Worm (Caenorhabditis elegans) whole organism, young adult: ENCODE results near the gene Y82E9BR.6.

ENCODE experiments used
- B0035.1 ChIP-seq: sonication (generic microtip); optimal IDR thresholded peaks from 2 replicates; lab custom pipeline; 2016; ENCODE audit warnings: missing genetic modification characterization, mild to moderate bottlenecking, missing compliant biosample characterization, missing genotype, missing genetic modification reagents
- B0336.3 ChIP-seq: fragments of 200-800 bp; sonication (Bioruptor generic); IDR thresholded peaks from 2 replicates; pipeline ENCODE4 v1.3.6; 2022; ENCODE audit warnings: missing genetic modification characterization, missing compliant biosample characterization
- C17E4.6 ChIP-seq: fragments of 200-800 bp; sonication (Bioruptor generic); IDR thresholded peaks from 2 replicates; pipeline ENCODE4 v1.3.6; 2022; ENCODE audit warnings: missing genetic modification reagents, missing genetic modification characterization, missing compliant biosample characterization
- F10E7.11 ChIP-seq: sonication (generic microtip); optimal IDR thresholded peaks from 2 replicates; lab custom pipeline; 2017; ENCODE audit warnings: mild to moderate bottlenecking, missing genetic modification characterization, moderate library complexity, missing compliant biosample characterization
- F23B12.7 ChIP-seq: sonication (generic microtip); optimal IDR thresholded peaks from 2 replicates; lab custom pipeline; 2017; ENCODE audit warnings: missing genetic modification characterization, mild to moderate bottlenecking, missing compliant biosample characterization, antibody characterized with exemption, moderate library complexity; ENCODE audit not compliant: insufficient read depth
- F33H1.4 ChIP-seq: fragments of 200-800 bp; sonication (Bioruptor generic); IDR thresholded peaks from 2 replicates; pipeline ENCODE4 v1.3.6; 2022; ENCODE audit warnings: missing genetic modification reagents, missing genetic modification characterization, missing compliant biosample characterization
- F52B5.7 ChIP-seq: sonication (generic microtip); optimal IDR thresholded peaks from 2 replicates; lab custom pipeline; 2016; ENCODE audit warnings: mild to moderate bottlenecking, missing genetic modification characterization, missing compliant biosample characterization
- T26A5.8 ChIP-seq: sonication (generic microtip); optimal IDR thresholded peaks from 2 replicates; lab custom pipeline; 2016; ENCODE audit warnings: missing genetic modification characterization, missing compliant biosample characterization
- Y53F4B.3 ChIP-seq: fragments of 200-800 bp; sonication (Bioruptor generic); IDR thresholded peaks from 2 replicates; pipeline ENCODE4 v1.3.6; 2022; ENCODE audit warnings: missing genetic modification reagents, missing genetic modification characterization, missing compliant biosample characterization
- ZK185.1 ChIP-seq: sonication (generic microtip); optimal IDR thresholded peaks from 2 replicates; lab custom pipeline; 2016; ENCODE audit warnings: mild to moderate bottlenecking, missing genetic modification characterization, missing compliant biosample characterization; ENCODE audit not compliant: poor library complexity, severe bottlenecking
- akir-1 ChIP-seq: fragments of 200-800 bp; sonication (Bioruptor generic); optimal IDR thresholded peaks from 2 replicates; lab custom pipeline; 2018; ENCODE audit warnings: mild to moderate bottlenecking, missing genetic modification characterization, moderate library complexity, missing compliant biosample characterization
- aptf-3 ChIP-seq: fragments of 200-800 bp; sonication (Bioruptor generic); IDR thresholded peaks from 2 replicates; pipeline ENCODE4 v1.3.6; 2022; ENCODE audit warnings: missing genetic modification characterization, missing compliant biosample characterization
- attf-5 ChIP-seq: fragments of 200-800 bp; sonication (Bioruptor generic); optimal IDR thresholded peaks from 2 replicates; lab custom pipeline; 2018; ENCODE audit warnings: mild to moderate bottlenecking, missing genetic modification characterization, missing compliant biosample characterization
- bed-1 ChIP-seq: fragments of 200-800 bp; sonication (Bioruptor generic); IDR thresholded peaks from 2 replicates; pipeline ENCODE4 v1.3.6; 2022; ENCODE audit warnings: missing genetic modification reagents, missing genetic modification characterization, missing compliant biosample characterization
- bed-2 ChIP-seq: fragments of 200-800 bp; sonication (Bioruptor generic); IDR thresholded peaks from 2 replicates; pipeline ENCODE4 v1.3.6; 2022; ENCODE audit warnings: missing genetic modification reagents, missing genetic modification characterization, missing compliant biosample characterization
- cebp-1 ChIP-seq, 2 experiments: fragments of 200-800 bp in 1 of 2; sonication (Bioruptor generic) in 1 of 2; sonication (generic microtip) in 1 of 2; IDR thresholded peaks in 1 of 2; optimal IDR thresholded peaks in 1 of 2; 2 replicates each; pipeline versions ENCODE4 v1.3.6 to Lab custom; 2017 to 2022; ENCODE audit warnings: missing compliant biosample characterization in 2 of 2, missing genetic modification characterization in 2 of 2, mild to moderate bottlenecking in 1 of 2, missing genetic modification reagents in 1 of 2, moderate library complexity in 1 of 2
- ceh-100 ChIP-seq: fragments of 200-800 bp; sonication (Bioruptor generic); IDR thresholded peaks from 2 replicates; pipeline ENCODE4 v1.3.6; 2022; ENCODE audit warnings: missing genetic modification reagents, missing genetic modification characterization, missing compliant biosample characterization
- ceh-79 ChIP-seq: sonication (generic microtip); optimal IDR thresholded peaks from 2 replicates; lab custom pipeline; 2017; ENCODE audit warnings: mild to moderate bottlenecking, missing genetic modification characterization, missing compliant biosample characterization
- ceh-91 ChIP-seq: fragments of 200-800 bp; sonication (Bioruptor generic); IDR thresholded peaks from 2 replicates; pipeline ENCODE4 v1.3.6; 2022; ENCODE audit warnings: missing genetic modification reagents, missing genetic modification characterization, missing compliant biosample characterization
- dpff-1 ChIP-seq: sonication (generic microtip); optimal IDR thresholded peaks from 2 replicates; lab custom pipeline; 2017; ENCODE audit warnings: mild to moderate bottlenecking, missing genetic modification characterization, missing compliant biosample characterization
- ekl-4 ChIP-seq: fragments of 200-800 bp; sonication (Bioruptor generic); IDR thresholded peaks from 2 replicates; pipeline ENCODE4 v1.3.6; 2022; ENCODE audit warnings: missing genetic modification reagents, missing genetic modification characterization, missing compliant biosample characterization
- ets-4 ChIP-seq: fragments of 200-800 bp; sonication (Bioruptor generic); optimal IDR thresholded peaks from 2 replicates; lab custom pipeline; 2018; ENCODE audit warnings: mild to moderate bottlenecking, missing genetic modification characterization, missing compliant biosample characterization
- gei-17 ChIP-seq: fragments of 200-800 bp; sonication (Bioruptor generic); optimal IDR thresholded peaks from 2 replicates; lab custom pipeline; 2018; ENCODE audit warnings: mild to moderate bottlenecking, missing genetic modification characterization, missing compliant biosample characterization
- him-1 ChIP-seq: sonication (generic microtip); optimal IDR thresholded peaks from 2 replicates; lab custom pipeline; 2016; ENCODE audit warnings: missing genotype, missing genetic modification reagents, missing genetic modification characterization, missing compliant biosample characterization
- hlh-12 ChIP-seq: sonication (generic microtip); optimal IDR thresholded peaks from 2 replicates; lab custom pipeline; 2016; ENCODE audit warnings: missing genetic modification characterization, missing compliant biosample characterization
- hmg-1.2 ChIP-seq: fragments of 200-800 bp; sonication (Bioruptor generic); IDR thresholded peaks from 2 replicates; pipeline ENCODE4 v1.3.6; 2022; ENCODE audit warnings: missing genetic modification reagents, missing genetic modification characterization, missing compliant biosample characterization
- hmg-20 ChIP-seq: fragments of 200-800 bp; sonication (Bioruptor generic); IDR thresholded peaks from 2 replicates; pipeline ENCODE4 v1.3.6; 2022; ENCODE audit warnings: missing genetic modification reagents, missing genetic modification characterization, missing compliant biosample characterization
- hsf-1 ChIP-seq: fragments of 200-800 bp; sonication (Bioruptor generic); IDR thresholded peaks from 2 replicates; pipeline ENCODE4 v1.3.6; 2022; ENCODE audit warnings: missing genetic modification reagents, missing genetic modification characterization, missing compliant biosample characterization
- lag-1 ChIP-seq: fragments of 200-800 bp; sonication (Bioruptor generic); IDR thresholded peaks from 2 replicates; pipeline ENCODE4 v1.3.6; 2022; ENCODE audit warnings: missing genetic modification reagents, missing genetic modification characterization, missing compliant biosample characterization
- let-607 ChIP-seq, 2 experiments: fragments of 200-800 bp in 1 of 2; sonication (Bioruptor generic) in 1 of 2; sonication (generic microtip) in 1 of 2; optimal IDR thresholded peaks; 2 replicates each; lab custom pipeline; 2016 to 2018; ENCODE audit warnings: mild to moderate bottlenecking in 2 of 2, missing compliant biosample characterization in 2 of 2, missing genetic modification characterization in 2 of 2, moderate library complexity in 2 of 2, missing genotype in 1 of 2
- lin-26 ChIP-seq: fragments of 200-800 bp; sonication (Bioruptor generic); IDR thresholded peaks from 2 replicates; pipeline ENCODE4 v1.3.6; 2022; ENCODE audit warnings: missing genetic modification reagents, missing genetic modification characterization, missing compliant biosample characterization
- lin-54 ChIP-seq: fragments of 200-800 bp; sonication (Bioruptor generic); optimal IDR thresholded peaks from 2 replicates; lab custom pipeline; 2018; ENCODE audit warnings: mild to moderate bottlenecking, missing genetic modification characterization, missing compliant biosample characterization
- lir-1 ChIP-seq: fragments of 200-800 bp; sonication (Bioruptor generic); conservative IDR thresholded peaks from 2 replicates; pipeline ENCODE4 v1.3.6; 2022; ENCODE audit warnings: missing genetic modification reagents, missing genetic modification characterization, missing compliant biosample characterization
- nfya-1 ChIP-seq: sonication (generic microtip); optimal IDR thresholded peaks from 2 replicates; lab custom pipeline; 2017; ENCODE audit warnings: antibody characterized with exemption, missing compliant biosample characterization, missing genetic modification characterization, borderline replicate concordance; ENCODE audit not compliant: insufficient read depth
- nhr-120 ChIP-seq: fragments of 200-800 bp; sonication (Bioruptor generic); IDR thresholded peaks from 2 replicates; pipeline ENCODE4 v1.3.6; 2022; ENCODE audit warnings: missing genetic modification characterization, missing compliant biosample characterization
- nhr-179 ChIP-seq: sonication (generic microtip); optimal IDR thresholded peaks from 2 replicates; lab custom pipeline; 2016; ENCODE audit warnings: mild to moderate bottlenecking, missing genetic modification characterization, missing compliant biosample characterization
- nhr-27 ChIP-seq: fragments of 200-800 bp; sonication (Bioruptor generic); optimal IDR thresholded peaks from 2 replicates; lab custom pipeline; 2018; ENCODE audit warnings: mild to moderate bottlenecking, missing genetic modification characterization, moderate library complexity, missing compliant biosample characterization
- pbrm-1 ChIP-seq: fragments of 200-800 bp; sonication (Bioruptor generic); IDR thresholded peaks from 2 replicates; pipeline ENCODE4 v1.3.6; 2022; ENCODE audit warnings: missing genetic modification reagents, missing genetic modification characterization, missing compliant biosample characterization
- rpc-1 ChIP-seq, 2 experiments: fragments of 150-350 bp in 1 of 2; sonication (generic microtip) in 1 of 2; optimal IDR thresholded peaks; 2 replicates each; lab custom pipeline; 2014 to 2018; ENCODE audit warnings: missing biosample characterization in 1 of 2, missing genetic modification characterization in 1 of 2, missing genetic modification reagents in 1 of 2, missing genotype in 1 of 2
- sea-2 ChIP-seq: fragments of 200-800 bp; sonication (Bioruptor generic); IDR thresholded peaks from 2 replicates; pipeline ENCODE4 v1.3.6; 2022; ENCODE audit warnings: missing genetic modification characterization, missing compliant biosample characterization
- snpc-1.1 ChIP-seq: sonication (generic microtip); optimal IDR thresholded peaks from 2 replicates; lab custom pipeline; 2017; ENCODE audit warnings: missing genetic modification characterization, mild to moderate bottlenecking, missing compliant biosample characterization, antibody characterized with exemption, moderate library complexity, missing genotype, missing genetic modification reagents; ENCODE audit not compliant: insufficient read depth
- snpc-4 ChIP-seq, 5 experiments: fragments of 150-350 bp in 1 of 5; sonication (generic microtip) in 4 of 5; optimal IDR thresholded peaks; 2 replicates each; lab custom pipeline; 2014 to 2018; ENCODE audit warnings: missing genetic modification characterization in 5 of 5, missing biosample characterization in 3 of 5, antibody characterized with exemption in 2 of 5, mild to moderate bottlenecking in 2 of 5, missing compliant biosample characterization in 2 of 5, missing genotype in 2 of 5, moderate library complexity in 2 of 5, missing genetic modification reagents in 1 of 5
- somi-1 ChIP-seq: fragments of 200-800 bp; sonication (Bioruptor generic); optimal IDR thresholded peaks from 2 replicates; lab custom pipeline; 2018; ENCODE audit warnings: mild to moderate bottlenecking, missing genetic modification characterization, missing compliant biosample characterization
- unc-130 ChIP-seq: sonication (generic microtip); optimal IDR thresholded peaks from 2 replicates; lab custom pipeline; 2016; ENCODE audit warnings: missing genetic modification reagents, missing genetic modification characterization, missing compliant biosample characterization
- unc-62 ChIP-seq: fragments of 150-350 bp; optimal IDR thresholded peaks from 2 replicates; lab custom pipeline; 2014; ENCODE audit warnings: missing biosample characterization, missing genetic modification reagents, missing genetic modification characterization
- ztf-18 ChIP-seq: sonication (generic microtip); optimal IDR thresholded peaks from 2 replicates; lab custom pipeline; 2016; ENCODE audit warnings: missing genotype, mild to moderate bottlenecking, missing genetic modification characterization, missing compliant biosample characterization
- ztf-26 ChIP-seq: sonication (generic microtip); optimal IDR thresholded peaks from 2 replicates; lab custom pipeline; 2017; ENCODE audit warnings: missing genetic modification characterization, missing compliant biosample characterization

Gene Y82E9BR.6

DNA sequence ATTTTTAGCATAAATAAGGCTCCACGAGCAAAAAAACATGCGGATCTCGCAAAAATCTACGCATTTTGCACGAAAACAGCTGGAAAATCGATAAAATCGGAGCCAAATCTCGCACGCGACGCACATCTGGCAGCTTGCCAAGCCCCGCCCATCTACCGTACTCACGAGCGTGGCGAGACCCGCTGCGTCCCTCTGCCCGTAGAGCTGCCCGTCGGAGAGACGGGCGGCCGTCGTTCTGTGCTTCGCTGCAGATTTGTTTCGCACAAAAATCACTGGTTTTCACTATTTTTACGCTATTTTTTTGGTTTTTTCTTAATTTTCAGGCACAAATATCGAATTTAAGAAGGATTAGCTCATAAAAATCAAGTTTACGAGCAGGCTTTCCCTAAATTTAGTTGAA is 37.7 kb downstream of the Y82E9BR.6 start (continued):
- TF ChIP-seq aptf-3 (no peak), rpc-1 (optimal IDR thresholded peaks at IDR 0.05; lab: Kevin White, UChicago) (peak; percentile 14), rpc-1 (tag; optimal IDR thresholded peaks at IDR 0.05; lab: Kevin White, UChicago) (no peak), ZK185.1 (tag; lab: Kevin White, UChicago) (peak; percentile 49), B0035.1 (tag; lab: Kevin White, UChicago) (no peak), pbrm-1 (GFP tag; lab: Robert Waterston, UW) (peak; percentile 56; the same call in 1 of the 2 replicates), sea-2 (GFP tag; lab: Robert Waterston, UW) (no peak), hmg-20 (peak; percentile 50; the same call in 1 of the 2 replicates), let-607 (tag; optimal IDR thresholded peaks at IDR 0.05; lab: Kevin White, UChicago) (no peak), lag-1 (GFP tag; lab: Robert Waterston, UW) (no peak), him-1 (tag; lab: Kevin White, UChicago) (no peak), ztf-18 (tag; lab: Kevin White, UChicago) (no peak), nhr-120 (GFP tag; lab: Robert Waterston, UW) (no peak), nhr-27 (tag; lab: Kevin White, UChicago) (no peak), F52B5.7 (no peak), bed-1 (GFP tag; lab: Robert Waterston, UW) (no peak), lin-54 (GFP tag; lab: Kevin White, UChicago) (peak; percentile 85), ceh-91 (peak; percentile 74), somi-1 (GFP tag; lab: Kevin White, UChicago) (no peak), attf-5 (GFP tag; lab: Kevin White, UChicago) (peak; percentile 47), akir-1 (no peak), ekl-4 (GFP tag; lab: Robert Waterston, UW) (peak; percentile 74), hsf-1 (GFP tag; lab: Robert Waterston, UW) (no peak), snpc-1.1 (tag; lab: Kevin White, UChicago) (peak; percentile 33), nhr-179 (tag; lab: Kevin White, UChicago) (no peak), Y53F4B.3 (GFP tag; lab: Robert Waterston, UW) (no peak), ztf-26 (peak; percentile 89), C17E4.6 (GFP tag; lab: Robert Waterston, UW) (peak; percentile 65; the same call in 1 of the 2 replicates), F33H1.4 (GFP tag; lab: Robert Waterston, UW) (peak; percentile 98), ets-4 (GFP tag; lab: Kevin White, UChicago) (no peak), unc-62 (GFP tag; lab: Kevin White, UChicago) (no peak), lin-26 (GFP tag; lab: Robert Waterston, UW) (peak; percentile 26), F10E7.11 (tag; lab: Kevin White, UChicago) (no peak), lir-1 (GFP tag; lab: Robert Waterston, UW) (0 out of 2 replicates have a peak, but pooled peaks have one; percentile 36), snpc-4 (GFP tag; optimal IDR thresholded peaks at IDR 0.05; lab: Kevin White, UChicago) (peak; percentile 47), snpc-4 (tag; optimal IDR thresholded peaks at IDR 0.05; lab: Kevin White, UChicago) (peak; percentile 27 to 83 (median 60)), nfya-1 (tag; lab: Kevin White, UChicago) (no peak), B0336.3 (GFP tag; lab: Robert Waterston, UW) (peak; percentile 72), cebp-1 (GFP tag; IDR thresholded peaks at IDR 0.05; lab: Robert Waterston, UW) (no peak), cebp-1 (tag; optimal IDR thresholded peaks at IDR 0.05; lab: Kevin White, UChicago) (peak; percentile 75), T26A5.8 (tag; lab: Kevin White, UChicago) (no peak), ceh-79 (tag; lab: Kevin White, UChicago) (no peak), gei-17 (GFP tag; lab: Kevin White, UChicago) (peak; percentile 21), dpff-1 (tag; lab: Kevin White, UChicago) (no peak), F23B12.7 (tag; lab: Kevin White, UChicago) (peak; percentile 85), unc-130 (GFP tag; lab: Kevin White, UChicago) (peak; percentile 34), ceh-100 (GFP tag; lab: Robert Waterston, UW) (peak; percentile 12; the same call in 1 of the 2 replicates), bed-2 (GFP tag; lab: Robert Waterston, UW) (no peak), hlh-12 (no peak), hmg-1.2 (GFP tag; lab: Robert Waterston, UW) (peak; percentile 65)
